Worm (Caenorhabditis elegans): Measurements from ENCODE around the gene srbc-42.

Gene srbc-42

ce11 chrV:2183162-2183561 lies 7.9 kb downstream of the srbc-42 start, which contains the start of gene cyp-33C2:
TSS of gene cyp-33C2 (plus strand) at chrV:2183488.
- TF ChIP-seq lin-15B (tag; optimal IDR thresholded peaks at IDR 0.05) (no peak), mml-1 (tag; optimal IDR thresholded peaks at IDR 0.05) (no peak), ceh-16 (tag; optimal IDR thresholded peaks at IDR 0.05) (no peak), ztf-4 (tag; optimal IDR thresholded peaks at IDR 0.05) (no peak), ceh-82 (tag; optimal IDR thresholded peaks at IDR 0.05) (no peak), unc-39 (tag; optimal IDR thresholded peaks at IDR 0.05) (no peak), aly-2 (tag; optimal IDR thresholded peaks at IDR 0.05) (no peak), nhr-76 (tag; optimal IDR thresholded peaks at IDR 0.05) (no peak), snpc-4 (tag; optimal IDR thresholded peaks at IDR 0.05) (no peak), eor-1 (tag; optimal IDR thresholded peaks at IDR 0.05) (no peak), nhr-25 (tag; optimal IDR thresholded peaks at IDR 0.05) (no peak), nhr-237 (tag; optimal IDR thresholded peaks at IDR 0.05) (no peak)

ce11 chrV:2181738-2182137 lies 9.3 kb downstream of the srbc-42 start, which contains the start of gene srbc-16:
TSS of gene srbc-16 (plus strand) at chrV:2182038.
- TF ChIP-seq ceh-9 (tag; optimal IDR thresholded peaks at IDR 0.05): no peak
- TF ChIP-seq egl-5 (tag; optimal IDR thresholded peaks at IDR 0.05): no peak
- no peak for TF ChIP-seq ztf-4 (tag; optimal IDR thresholded peaks at IDR 0.05)
- no peak for TF ChIP-seq tbx-2 (tag; optimal IDR thresholded peaks at IDR 0.05)
- TF ChIP-seq ama-1 (optimal IDR thresholded peaks at IDR 0.05): no peak
- no peak for TF ChIP-seq nhr-43 (tag; optimal IDR thresholded peaks at IDR 0.05; ENCODE audit: poor library complexity, severe bottlenecking)
- no peak for TF ChIP-seq fkh-10 (GFP tag; optimal IDR thresholded peaks at IDR 0.05)
- TF ChIP-seq nfya-1 (tag; optimal IDR thresholded peaks at IDR 0.05; ENCODE audit: insufficient read depth): no peak
- TF ChIP-seq egl-27 (tag; optimal IDR thresholded peaks at IDR 0.05): no peak
- TF ChIP-seq lsy-12 (tag; optimal IDR thresholded peaks at IDR 0.05): no peak
- no peak for TF ChIP-seq nhr-77 (tag; optimal IDR thresholded peaks at IDR 0.05)
- no peak for TF ChIP-seq nhr-67 (tag; optimal IDR thresholded peaks at IDR 0.05)
- TF ChIP-seq hmg-11 (tag; optimal IDR thresholded peaks at IDR 0.05): no peak
- TF ChIP-seq snpc-4 (tag; optimal IDR thresholded peaks at IDR 0.05): no peak
- no peak for TF ChIP-seq daf-12 (tag; optimal IDR thresholded peaks at IDR 0.05)

- no peak for TF ChIP-seq ceh-82 (tag; optimal IDR thresholded peaks at IDR 0.05)
- TF ChIP-seq skn-1 (tag; optimal IDR thresholded peaks at IDR 0.05): no peak
- TF ChIP-seq ztf-11 (tag; optimal IDR thresholded peaks at IDR 0.05): no peak
- TF ChIP-seq nhr-12 (tag; optimal IDR thresholded peaks at IDR 0.05): no peak
- no peak for TF ChIP-seq aly-2 (tag; optimal IDR thresholded peaks at IDR 0.05)
- TF ChIP-seq jun-1 (tag; optimal IDR thresholded peaks at IDR 0.05): no peak
- TF ChIP-seq elt-2 (tag; optimal IDR thresholded peaks at IDR 0.05): no peak
- TF ChIP-seq nhr-67 (tag; optimal IDR thresholded peaks at IDR 0.05): no peak
- TF ChIP-seq lin-39 (tag; optimal IDR thresholded peaks at IDR 0.05): no peak
- TF ChIP-seq mdl-1 (tag; optimal IDR thresholded peaks at IDR 0.05): no peak
- no peak for TF ChIP-seq R02D3.7 (tag; optimal IDR thresholded peaks at IDR 0.05)
- TF ChIP-seq nhr-77 (tag; optimal IDR thresholded peaks at IDR 0.05): no peak
- TF ChIP-seq pqm-1 (tag; optimal IDR thresholded peaks at IDR 0.05): no peak
These were observed 11.8 kb downstream of the srbc-42 start, which contains the start of gene cyp-33C1 for ce11 chrV:2179214-2179613. TSS of gene cyp-33C1 (plus strand) at chrV:2179514.

ce11 chrV:2177307-2177764 lies 13.7 kb downstream of the srbc-42 start, which contains the start of gene srbc-17:
TSS of gene srbc-17 (plus strand) at chrV:2177714.
- no peak for TF ChIP-seq lin-39 (tag; optimal IDR thresholded peaks at IDR 0.05)

ce11 chrV:2175242-2175641 lies 15.8 kb downstream of the srbc-42 start, which contains the start of gene C45H4.18:
TSS of gene C45H4.18 (plus strand) at chrV:2175542.
- TF ChIP-seq fkh-10 (GFP tag; optimal IDR thresholded peaks at IDR 0.05) (no peak), ceh-16 (tag; optimal IDR thresholded peaks at IDR 0.05) (no peak), nhr-237 (tag; optimal IDR thresholded peaks at IDR 0.05) (no peak), zag-1 (tag; optimal IDR thresholded peaks at IDR 0.05) (no peak)
